Comparison of ENCODE assay signal across 5 worm cellular contexts in the genomic region with DNA sequence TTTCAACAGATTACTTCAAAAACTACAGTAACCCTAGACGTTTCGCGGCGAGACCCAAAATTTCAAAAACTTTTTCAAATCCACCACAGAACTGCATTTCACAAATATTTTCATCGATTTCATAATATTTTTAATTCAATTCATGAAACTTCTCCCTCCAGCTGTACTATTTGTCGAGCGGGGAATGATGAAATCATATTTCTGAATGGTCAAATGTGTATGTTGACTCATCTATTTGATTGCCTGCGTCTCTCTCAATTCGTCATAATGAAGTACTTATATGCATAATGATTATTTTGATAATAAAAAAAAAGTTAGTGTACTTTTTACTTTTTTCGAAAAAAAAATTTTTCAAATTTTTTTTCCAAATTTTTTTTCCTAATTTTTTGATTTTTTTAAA.
A peak's percentile ranks its signal among the peaks of the same experiment; 100 is the strongest.
TF ChIP-seq lines count a peak whose summit lies in the region.

No protein-coding gene starts in this region.

TF ChIP-seq in whole organism, L1 larva, 84 proteins besides CTCF, POLR2A, EP300 and RAD21:
- TF ChIP-seq skn-1 (tag; optimal IDR thresholded peaks at IDR 0.05; lab: Kevin White, UChicago) (peak; percentile 70), nhr-19 (GFP tag; conservative IDR thresholded peaks at IDR 0.05; lab: Robert Waterston, UW) (no peak), zip-4 (GFP tag; optimal IDR thresholded peaks at IDR 0.05; lab: Kevin White, UChicago) (no peak), unc-62 (GFP tag; optimal IDR thresholded peaks at IDR 0.05; lab: Kevin White, UChicago) (no peak), jun-1 (tag; optimal IDR thresholded peaks at IDR 0.05; lab: Kevin White, UChicago) (peak; percentile 62), fkh-8 (tag; optimal IDR thresholded peaks at IDR 0.05; lab: Kevin White, UChicago) (no peak), unc-86 (tag; optimal IDR thresholded peaks at IDR 0.05; lab: Kevin White, UChicago) (no peak), dsc-1 (tag; optimal IDR thresholded peaks at IDR 0.05; lab: Kevin White, UChicago) (no peak), ztf-4 (tag; optimal IDR thresholded peaks at IDR 0.05; lab: Kevin White, UChicago) (no peak), tlp-1 (tag; optimal IDR thresholded peaks at IDR 0.05; lab: Kevin White, UChicago) (no peak)

TF ChIP-seq in whole organism, L2 larva, 48 proteins besides CTCF, POLR2A, EP300 and RAD21:
- TF ChIP-seq unc-55 (GFP tag; optimal IDR thresholded peaks at IDR 0.05; lab: Kevin White, UChicago): peak; percentile 11
- TF ChIP-seq fos-1 (tag; optimal IDR thresholded peaks at IDR 0.05; lab: Kevin White, UChicago): peak; percentile 88
- TF ChIP-seq lsy-2 (tag; optimal IDR thresholded peaks at IDR 0.05; lab: Kevin White, UChicago): no peak

TF ChIP-seq in whole organism, L3 larva, 47 proteins besides CTCF, POLR2A, EP300 and RAD21:
- TF ChIP-seq ceh-82 (tag; optimal IDR thresholded peaks at IDR 0.05; lab: Kevin White, UChicago) (no peak), daf-12 (tag; optimal IDR thresholded peaks at IDR 0.05; lab: Kevin White, UChicago) (no peak), hmg-11 (tag; optimal IDR thresholded peaks at IDR 0.05; lab: Kevin White, UChicago) (no peak), zag-1 (tag; optimal IDR thresholded peaks at IDR 0.05; lab: Kevin White, UChicago) (no peak), pha-4 (tag; optimal IDR thresholded peaks at IDR 0.05; lab: Kevin White, UChicago) (peak; percentile 86), skn-1 (tag; optimal IDR thresholded peaks at IDR 0.05; lab: Kevin White, UChicago) (no peak), jun-1 (tag; optimal IDR thresholded peaks at IDR 0.05; lab: Kevin White, UChicago) (peak; percentile 58), fos-1 (tag; optimal IDR thresholded peaks at IDR 0.05; lab: Kevin White, UChicago) (peak; percentile 41), nhr-11 (tag; optimal IDR thresholded peaks at IDR 0.05; lab: Kevin White, UChicago) (no peak), nhr-28 (tag; optimal IDR thresholded peaks at IDR 0.05; lab: Kevin White, UChicago) (no peak), nhr-23 (tag; optimal IDR thresholded peaks at IDR 0.05; lab: Kevin White, UChicago) (no peak), elt-1 (tag; optimal IDR thresholded peaks at IDR 0.05; lab: Kevin White, UChicago) (no peak), nhr-76 (tag; optimal IDR thresholded peaks at IDR 0.05; lab: Kevin White, UChicago) (no peak), pqm-1 (tag; optimal IDR thresholded peaks at IDR 0.05; lab: Kevin White, UChicago) (peak; percentile 33)

TF ChIP-seq in whole organism, L4 larva, 104 proteins besides CTCF, POLR2A, EP300 and RAD21 (continues in another document):
- TF ChIP-seq D1046.2 (GFP tag; IDR thresholded peaks at IDR 0.05; lab: Robert Waterston, UW) (no peak), lin-1 (GFP tag; IDR thresholded peaks at IDR 0.05; lab: Robert Waterston, UW) (no peak), lin-29 (GFP tag; IDR thresholded peaks at IDR 0.05; lab: Robert Waterston, UW) (no peak), F44E2.7 (GFP tag; IDR thresholded peaks at IDR 0.05; lab: Robert Waterston, UW) (no peak), pha-4 (GFP tag; IDR thresholded peaks at IDR 0.05; lab: Robert Waterston, UW) (no peak), pha-4 (tag; optimal IDR thresholded peaks at IDR 0.05; lab: Kevin White, UChicago) (peak; percentile 56), zag-1 (tag; optimal IDR thresholded peaks at IDR 0.05; lab: Kevin White, UChicago) (no peak), pqm-1 (tag; optimal IDR thresholded peaks at IDR 0.05; lab: Kevin White, UChicago) (peak; percentile 39), aha-1 (tag; lab: Kevin White, UChicago) (no peak), nhr-237 (tag; optimal IDR thresholded peaks at IDR 0.05; lab: Kevin White, UChicago) (no peak), lsy-2 (tag; optimal IDR thresholded peaks at IDR 0.05; lab: Kevin White, UChicago) (peak in 1 of 2 experiments; percentile 32), nhr-28 (tag; optimal IDR thresholded peaks at IDR 0.05; lab: Kevin White, UChicago) (peak; percentile 15), daf-16 (GFP tag; optimal IDR thresholded peaks at IDR 0.05; lab: Kevin White, UChicago) (no peak), daf-16 (tag; optimal IDR thresholded peaks at IDR 0.05; lab: Kevin White, UChicago) (peak; percentile 52), F26F4.8 (GFP tag; conservative IDR thresholded peaks at IDR 0.05; lab: Robert Waterston, UW) (no peak), mdl-1 (tag; optimal IDR thresholded peaks at IDR 0.05; lab: Kevin White, UChicago) (no peak), dve-1 (tag; optimal IDR thresholded peaks at IDR 0.05; lab: Kevin White, UChicago; ENCODE audit: insufficient read depth) (peak; percentile 54), mep-1 (tag; optimal IDR thresholded peaks at IDR 0.05; lab: Kevin White, UChicago) (no peak), dmd-6 (GFP tag; IDR thresholded peaks at IDR 0.05; lab: Robert Waterston, UW) (no peak), mes-2 (tag; optimal IDR thresholded peaks at IDR 0.05; lab: Kevin White, UChicago; ENCODE audit: poor library complexity, severe bottlenecking) (no peak), hmg-1.1 (GFP tag; IDR thresholded peaks at IDR 0.05; lab: Robert Waterston, UW) (no peak), nhr-102 (tag; optimal IDR thresholded peaks at IDR 0.05; lab: Kevin White, UChicago) (no peak), daf-12 (tag; optimal IDR thresholded peaks at IDR 0.05; lab: Kevin White, UChicago) (no peak), aly-2 (tag; optimal IDR thresholded peaks at IDR 0.05; lab: Kevin White, UChicago) (no peak), fkh-10 (GFP tag; optimal IDR thresholded peaks at IDR 0.05; lab: Kevin White, UChicago) (no peak), Y5F2A.4 (GFP tag; optimal IDR thresholded peaks at IDR 0.05; lab: Kevin White, UChicago) (no peak), sdz-12 (GFP tag; optimal IDR thresholded peaks at IDR 0.05; lab: Kevin White, UChicago) (no peak), hlh-11 (tag; optimal IDR thresholded peaks at IDR 0.05; lab: Kevin White, UChicago) (no peak), lin-39 (tag; optimal IDR thresholded peaks at IDR 0.05; lab: Kevin White, UChicago) (no peak), unc-130 (GFP tag; optimal IDR thresholded peaks at IDR 0.05; lab: Kevin White, UChicago) (no peak), ceh-32 (tag; optimal IDR thresholded peaks at IDR 0.05; lab: Kevin White, UChicago; ENCODE audit: poor library complexity) (no peak), nhr-6 (tag; optimal IDR thresholded peaks at IDR 0.05; lab: Kevin White, UChicago) (peak; percentile 75), dmd-8 (GFP tag; IDR thresholded peaks at IDR 0.05; lab: Robert Waterston, UW) (no peak), Y48G9A.11 (GFP tag; IDR thresholded peaks at IDR 0.05; lab: Robert Waterston, UW) (no peak)

TF ChIP-seq in whole organism, young adult, 124 proteins besides CTCF, POLR2A, EP300 and RAD21:
- TF ChIP-seq B0261.1 (tag; optimal IDR thresholded peaks at IDR 0.05; lab: Kevin White, UChicago) (no peak), pbrm-1 (GFP tag; IDR thresholded peaks at IDR 0.05; lab: Robert Waterston, UW) (no peak), nfya-2 (GFP tag; IDR thresholded peaks at IDR 0.05; lab: Robert Waterston, UW) (no peak), unc-62 (GFP tag; optimal IDR thresholded peaks at IDR 0.05; lab: Kevin White, UChicago) (peak; percentile 28), cebp-1 (GFP tag; IDR thresholded peaks at IDR 0.05; lab: Robert Waterston, UW) (peak; percentile 86), cebp-1 (tag; optimal IDR thresholded peaks at IDR 0.05; lab: Kevin White, UChicago) (peak; percentile 95), hrde-1 (tag; optimal IDR thresholded peaks at IDR 0.05; lab: Kevin White, UChicago; ENCODE audit: borderline replicate concordance) (no peak), nhr-27 (tag; optimal IDR thresholded peaks at IDR 0.05; lab: Kevin White, UChicago) (no peak), D2030.7 (GFP tag; IDR thresholded peaks at IDR 0.05; lab: Robert Waterston, UW) (no peak), Y56A3A.18 (GFP tag; IDR thresholded peaks at IDR 0.05; lab: Robert Waterston, UW) (no peak)
TF ChIP-seq in whole organism, young adult: peak in this region for 2.
